Fruit fly (Drosophila melanogaster) whole organism, embryonic: Measurements from ENCODE around the gene mask.

Source experiments
- Abd-B ChIP-seq: fragments of 200-800 bp; sonication (Bioruptor generic); optimal IDR thresholded peaks from 2 replicates; lab custom pipeline; 2018; ENCODE audit warnings: missing biosample characterization, mild to moderate bottlenecking, missing genetic modification characterization, moderate library complexity
- Ada2b ChIP-seq: fragments of 200-800 bp; sonication (Bioruptor generic); IDR thresholded peaks from 2 replicates; pipeline ENCODE4 v1.3.6; 2022; ENCODE audit warnings: missing biosample characterization, missing genetic modification characterization
- BEAF-32 ChIP-seq: fragments of 200-800 bp; sonication (Bioruptor generic); optimal IDR thresholded peaks from 3 replicates; lab custom pipeline; 2017; ENCODE audit warnings: missing biosample characterization, missing genetic modification characterization, mild to moderate bottlenecking, moderate library complexity, missing genetic modification reagents
- CG1024 ChIP-seq: fragments of 200-800 bp; sonication (Bioruptor generic); IDR thresholded peaks from 2 replicates; pipeline ENCODE4 v1.3.6; 2022; ENCODE audit warnings: missing biosample characterization, missing genetic modification characterization
- CG10565 ChIP-seq: fragments of 200-800 bp; sonication (Bioruptor generic); optimal IDR thresholded peaks from 3 replicates; lab custom pipeline; 2016; ENCODE audit warnings: missing biosample characterization, mild to moderate bottlenecking, missing genetic modification characterization
- CG12659 ChIP-seq: fragments of 200-800 bp; sonication (Bioruptor generic); optimal IDR thresholded peaks from 3 replicates; lab custom pipeline; 2017; ENCODE audit warnings: mild to moderate bottlenecking, missing biosample characterization, missing genetic modification reagents, missing genetic modification characterization
- CG15073 ChIP-seq: fragments of 200-800 bp; sonication (Bioruptor generic); optimal IDR thresholded peaks from 2 replicates; lab custom pipeline; 2016; ENCODE audit warnings: missing biosample characterization, missing genetic modification characterization
- CG17385 ChIP-seq: fragments of 200-800 bp; sonication (Bioruptor generic); optimal IDR thresholded peaks from 3 replicates; lab custom pipeline; 2018; ENCODE audit warnings: missing biosample characterization, mild to moderate bottlenecking, missing genetic modification characterization
- CG17612 ChIP-seq: fragments of 200-800 bp; sonication (Bioruptor generic); IDR thresholded peaks from 2 replicates; pipeline ENCODE4 v1.3.6; 2022; ENCODE audit warnings: missing biosample characterization, missing genetic modification characterization
- CG17802 ChIP-seq: fragments of 200-800 bp; sonication (Bioruptor generic); optimal IDR thresholded peaks from 2 replicates; lab custom pipeline; 2018; ENCODE audit warnings: missing biosample characterization, mild to moderate bottlenecking, missing genetic modification characterization, moderate library complexity
- CG18262 ChIP-seq: fragments of 200-800 bp; optimal IDR thresholded peaks from 3 replicates; lab custom pipeline; 2019; ENCODE audit warnings: missing biosample characterization, mild to moderate bottlenecking, missing genetic modification characterization, moderate library complexity
- CG5180 ChIP-seq: fragments of 200-800 bp; sonication (Bioruptor generic); optimal IDR thresholded peaks from 3 replicates; lab custom pipeline; 2017; ENCODE audit warnings: missing biosample characterization, missing genetic modification characterization, mild to moderate bottlenecking, moderate library complexity, missing genetic modification reagents
- CG5245 ChIP-seq: fragments of 200-800 bp; sonication (Bioruptor generic); optimal IDR thresholded peaks from 3 replicates; lab custom pipeline; 2016; ENCODE audit warnings: missing biosample characterization, missing genetic modification characterization
- CG6654 ChIP-seq: fragments of 200-800 bp; sonication (Bioruptor generic); optimal IDR thresholded peaks from 2 replicates; lab custom pipeline; 2017; ENCODE audit warnings: missing biosample characterization, mild to moderate bottlenecking, missing genetic modification characterization
- CG6765 ChIP-seq: fragments of 200-800 bp; sonication (Bioruptor generic); optimal IDR thresholded peaks from 3 replicates; lab custom pipeline; 2017; ENCODE audit warnings: missing biosample characterization, mild to moderate bottlenecking, missing genetic modification characterization
- CG6813 ChIP-seq: fragments of 200-800 bp; sonication (Bioruptor generic); optimal IDR thresholded peaks from 2 replicates; lab custom pipeline; 2017; ENCODE audit warnings: missing biosample characterization, missing genetic modification characterization, mild to moderate bottlenecking, moderate library complexity, missing genetic modification reagents
- CG7839 ChIP-seq: fragments of 200-800 bp; sonication (Bioruptor generic); optimal IDR thresholded peaks from 3 replicates; lab custom pipeline; 2018; ENCODE audit warnings: missing biosample characterization, mild to moderate bottlenecking, missing genetic modification characterization, moderate library complexity
- CTCF ChIP-seq: fragments of 200-800 bp; sonication (Bioruptor generic); optimal IDR thresholded peaks from 2 replicates; lab custom pipeline; 2017; ENCODE audit warnings: missing biosample characterization, mild to moderate bottlenecking, missing genetic modification characterization, moderate library complexity
- D ChIP-seq, 2 experiments: fragments of 200-800 bp in 1 of 2; fragments of >200 bp in 1 of 2; sonication (Bioruptor generic) in 1 of 2; optimal IDR thresholded peaks; 2 replicates in 1 of 2; 3 replicates in 1 of 2; lab custom pipeline; 2017; ENCODE audit warnings: mild to moderate bottlenecking in 1 of 2, missing biosample characterization in 1 of 2, missing genetic modification characterization in 1 of 2, missing genetic modification reagents in 1 of 2
- Dip3 ChIP-seq: fragments of 200-800 bp; sonication (Bioruptor generic); optimal IDR thresholded peaks from 3 replicates; lab custom pipeline; 2016; ENCODE audit warnings: missing biosample characterization, missing genetic modification characterization
- E2f2 ChIP-seq: fragments of 200-800 bp; sonication (Bioruptor generic); IDR thresholded peaks from 2 replicates; pipeline ENCODE4 v1.3.6; 2022; ENCODE audit warnings: missing biosample characterization, missing genetic modification characterization
- Elba2 ChIP-seq: fragments of 200-800 bp; sonication (Bioruptor generic); optimal IDR thresholded peaks from 3 replicates; lab custom pipeline; 2016; ENCODE audit warnings: missing biosample characterization, missing genetic modification characterization
- Fer2 ChIP-seq: fragments of 200-800 bp; sonication (Bioruptor generic); optimal IDR thresholded peaks from 2 replicates; lab custom pipeline; 2018; ENCODE audit warnings: missing biosample characterization, mild to moderate bottlenecking, missing genetic modification characterization, moderate library complexity
- HLH4C ChIP-seq: fragments of 200-800 bp; sonication (Bioruptor generic); IDR thresholded peaks from 3 replicates; pipeline ENCODE4 v1.3.6; 2022; ENCODE audit warnings: missing biosample characterization, missing genetic modification characterization; ENCODE audit not compliant: partially characterized antibody
- Hmr ChIP-seq: fragments of 200-800 bp; sonication (Bioruptor generic); optimal IDR thresholded peaks from 3 replicates; lab custom pipeline; 2017; ENCODE audit warnings: mild to moderate bottlenecking, missing biosample characterization, missing genetic modification reagents, missing genetic modification characterization
- Hr78 ChIP-seq, 2 experiments: fragments of 200-800 bp in 1 of 2; fragments of >200 bp in 1 of 2; sonication (Bioruptor generic) in 1 of 2; optimal IDR thresholded peaks; 2 replicates each; lab custom pipeline; 2017 to 2019; ENCODE audit warnings: missing biosample characterization in 2 of 2, missing genetic modification characterization in 2 of 2, mild to moderate bottlenecking in 1 of 2, moderate library complexity in 1 of 2
- Opbp ChIP-seq: fragments of 200-800 bp; sonication (Bioruptor generic); IDR thresholded peaks from 3 replicates; pipeline ENCODE4 v1.3.6; 2022; ENCODE audit warnings: missing biosample characterization, missing genetic modification characterization; ENCODE audit not compliant: partially characterized antibody
- Side ChIP-seq: fragments of 200-800 bp; sonication (Bioruptor generic); optimal IDR thresholded peaks from 2 replicates; lab custom pipeline; 2016; ENCODE audit warnings: missing biosample characterization, missing genetic modification characterization
- Sin3A ChIP-seq: fragments of >200 bp; optimal IDR thresholded peaks from 2 replicates; lab custom pipeline; 2018
- Sox100B ChIP-seq: fragments of 200-800 bp; sonication (Bioruptor generic); optimal IDR thresholded peaks from 3 replicates; lab custom pipeline; 2018; ENCODE audit warnings: missing biosample characterization, mild to moderate bottlenecking, missing genetic modification characterization
- Taf1 ChIP-seq: fragments of 200-800 bp; sonication (Bioruptor generic); IDR thresholded peaks from 2 replicates; pipeline ENCODE4 v1.3.6; 2022; ENCODE audit warnings: missing biosample characterization, missing genetic modification characterization
- ap ChIP-seq: fragments of 200-800 bp; sonication (Bioruptor generic); IDR thresholded peaks from 2 replicates; pipeline ENCODE4 v1.3.6; 2022; ENCODE audit warnings: missing biosample characterization, missing genetic modification characterization
- cas ChIP-seq: fragments of 200-800 bp; sonication (Bioruptor generic); IDR thresholded peaks from 2 replicates; pipeline ENCODE4 v1.3.6; 2022; ENCODE audit warnings: missing biosample characterization, missing genetic modification characterization
- corto ChIP-seq: fragments of 200-800 bp; sonication (Bioruptor generic); optimal IDR thresholded peaks from 2 replicates; lab custom pipeline; 2016; ENCODE audit warnings: missing biosample characterization, mild to moderate bottlenecking, missing genetic modification characterization, moderate library complexity
- dati ChIP-seq: fragments of 200-800 bp; sonication (Bioruptor generic); IDR thresholded peaks from 2 replicates; pipeline ENCODE4 v1.3.6; 2022; ENCODE audit warnings: missing biosample characterization, missing genetic modification characterization
- dysf ChIP-seq: fragments of 200-800 bp; sonication (Bioruptor generic); IDR thresholded peaks from 3 replicates; pipeline ENCODE4 v1.3.6; 2022; ENCODE audit warnings: missing biosample characterization, missing genetic modification characterization
- esg ChIP-seq: fragments of 200-800 bp; sonication (Bioruptor generic); conservative IDR thresholded peaks from 2 replicates; pipeline ENCODE4 v1.3.6; 2022; ENCODE audit warnings: missing biosample characterization, missing genetic modification characterization
- exex ChIP-seq: fragments of 200-800 bp; sonication (Bioruptor generic); optimal IDR thresholded peaks from 4 replicates; lab custom pipeline; 2018; ENCODE audit warnings: missing biosample characterization, mild to moderate bottlenecking, missing genetic modification characterization, moderate library complexity
- fd96Cb ChIP-seq: fragments of 200-800 bp; sonication (Bioruptor generic); optimal IDR thresholded peaks from 2 replicates; lab custom pipeline; 2018; ENCODE audit warnings: missing biosample characterization, mild to moderate bottlenecking, missing genetic modification characterization, moderate library complexity
- ftz-f1 ChIP-seq: fragments of 200-800 bp; sonication (Bioruptor generic); optimal IDR thresholded peaks from 2 replicates; lab custom pipeline; 2016; ENCODE audit warnings: missing biosample characterization, missing genetic modification characterization
- grau ChIP-seq: fragments of 200-800 bp; optimal IDR thresholded peaks from 3 replicates; lab custom pipeline; 2019; ENCODE audit warnings: missing biosample characterization, mild to moderate bottlenecking, missing genetic modification characterization, moderate library complexity
- jing ChIP-seq: fragments of 200-800 bp; sonication (Bioruptor generic); optimal IDR thresholded peaks from 2 replicates; lab custom pipeline; 2018; ENCODE audit warnings: missing biosample characterization, mild to moderate bottlenecking, missing genetic modification characterization
- knrl ChIP-seq: fragments of 200-800 bp; sonication (Bioruptor generic); IDR thresholded peaks from 3 replicates; pipeline ENCODE4 v1.3.6; 2022; ENCODE audit warnings: missing biosample characterization, missing genetic modification characterization; ENCODE audit not compliant: partially characterized antibody
- odd ChIP-seq: fragments of 200-800 bp; sonication (Bioruptor generic); optimal IDR thresholded peaks from 2 replicates; lab custom pipeline; 2017; ENCODE audit warnings: missing biosample characterization, mild to moderate bottlenecking, missing genetic modification characterization
- sd ChIP-seq: fragments of 200-800 bp; sonication (Bioruptor generic); optimal IDR thresholded peaks from 3 replicates; lab custom pipeline; 2018; ENCODE audit warnings: missing biosample characterization, mild to moderate bottlenecking, missing genetic modification characterization, moderate library complexity
- shn ChIP-seq: fragments of 200-800 bp; sonication (Bioruptor generic); optimal IDR thresholded peaks from 3 replicates; lab custom pipeline; 2016; ENCODE audit warnings: missing biosample characterization, missing genetic modification characterization
- trem ChIP-seq: fragments of 200-800 bp; optimal IDR thresholded peaks from 3 replicates; lab custom pipeline; 2019; ENCODE audit warnings: missing biosample characterization, mild to moderate bottlenecking, missing genetic modification characterization, moderate library complexity
- tup ChIP-seq: fragments of 200-800 bp; sonication (Bioruptor generic); optimal IDR thresholded peaks from 2 replicates; lab custom pipeline; 2016; ENCODE audit warnings: missing biosample characterization, mild to moderate bottlenecking, missing genetic modification characterization, moderate library complexity

mask gene

DNA sequence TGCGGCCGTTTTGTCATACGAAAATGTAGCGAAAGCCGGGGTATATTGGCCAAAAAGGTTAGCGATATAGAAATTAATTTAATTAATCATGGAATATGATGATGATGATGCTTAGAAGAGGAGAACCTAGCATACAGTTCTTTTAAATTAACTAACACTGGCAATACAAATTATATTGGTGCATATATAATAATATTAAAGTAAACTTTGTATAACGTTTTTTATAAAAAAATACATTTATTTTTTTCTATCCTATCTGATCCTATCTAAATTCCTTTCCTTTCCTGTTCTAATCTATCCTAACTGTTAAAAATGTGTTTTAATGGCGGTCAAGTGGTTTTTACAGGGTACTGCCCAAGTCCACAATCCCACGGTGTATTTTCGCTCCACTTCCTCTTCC, 24.4 kb upstream of the mask start (continued):
- TF ChIP-seq odd (peak; percentile 10), dysf (0 out of 3 replicates have a peak, but pooled peaks have one; percentile 23), Sox100B (GFP tag; lab: Kevin White, UChicago) (peak; percentile 73), grau (tag; lab: Kevin White, UChicago) (peak; percentile 32), CG12659 (GFP tag; lab: Kevin White, UChicago) (peak; percentile 27), Hmr (GFP tag; lab: Kevin White, UChicago) (peak; percentile 2), HLH4C (GFP tag; lab: Robert Waterston, UW) (no peak), CG18262 (tag; lab: Kevin White, UChicago) (peak; percentile 57), trem (tag; lab: Kevin White, UChicago) (no peak), tup (GFP tag; lab: Kevin White, UChicago) (no peak), Dip3 (no peak), Abd-B (GFP tag; lab: Kevin White, UChicago) (peak; percentile 1), CG5180 (GFP tag; lab: Kevin White, UChicago) (peak; percentile 14)

DNA sequence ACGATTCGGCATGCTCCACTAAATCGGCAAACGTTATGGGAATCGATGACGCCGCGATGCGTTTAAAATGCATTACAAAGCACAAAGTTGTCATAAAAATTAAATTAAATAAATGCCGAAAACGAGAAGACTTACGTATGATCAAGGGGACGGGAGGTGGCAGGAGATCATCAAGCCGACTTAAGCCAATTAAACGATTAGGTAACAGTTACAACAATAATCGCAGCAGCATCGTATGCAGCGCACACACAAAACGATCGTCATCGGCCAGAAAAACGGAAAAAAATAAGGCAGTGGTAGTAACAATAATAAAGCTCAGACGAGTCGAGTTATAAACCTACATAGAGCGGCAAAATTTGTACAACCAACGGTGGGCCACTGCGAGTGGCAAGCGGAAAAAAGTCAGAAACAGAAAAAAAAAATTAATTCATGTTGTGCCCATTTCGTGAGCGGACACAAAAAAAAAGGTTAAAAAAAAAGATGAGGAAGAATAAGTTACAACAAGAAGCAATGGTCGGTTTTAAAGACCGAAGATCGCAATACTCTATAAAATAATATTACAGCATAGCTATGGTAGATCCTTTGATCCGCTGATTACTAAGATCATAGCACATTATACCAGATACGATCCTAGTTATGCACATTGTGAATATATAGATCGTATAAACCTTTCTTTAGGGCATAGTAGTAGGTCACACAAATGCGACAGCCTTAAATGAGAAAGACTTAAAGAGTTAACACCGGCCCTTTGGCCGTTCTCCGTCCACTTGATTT, 23.8 kb upstream of the mask start:
- TF ChIP-seq corto (GFP tag; lab: Kevin White, UChicago), result no peak
- TF ChIP-seq CG5245 (GFP tag; lab: Kevin White, UChicago), result peak; percentile 41
- TF ChIP-seq Fer2 (tag; lab: Kevin White, UChicago), result no peak
- TF ChIP-seq CG17802 (tag; lab: Kevin White, UChicago), result no peak
- TF ChIP-seq CG17385 (GFP tag; lab: Kevin White, UChicago), result peak; percentile 60
- TF ChIP-seq CG6654, result no peak
- TF ChIP-seq knrl (GFP tag; lab: Robert Waterston, UW), result no peak
- TF ChIP-seq jing (GFP tag; lab: Kevin White, UChicago), result peak; percentile 17
- no peak for TF ChIP-seq sd (tag; lab: Kevin White, UChicago)
- TF ChIP-seq Sin3A (lab: Kevin White, UChicago), result no peak
- peak; percentile 54; the same call in 1 of the 2 replicates for TF ChIP-seq Ada2b (GFP tag; lab: Robert Waterston, UW)
- no peak for TF ChIP-seq CG6765 (GFP tag; lab: Kevin White, UChicago)
- no peak for TF ChIP-seq CG15073 (GFP tag; lab: Kevin White, UChicago)
- TF ChIP-seq Elba2, result no peak
- TF ChIP-seq Side (GFP tag; lab: Kevin White, UChicago), result no peak
- peak; percentile 22; the same call in 1 of the 2 replicates for TF ChIP-seq E2f2 (GFP tag; lab: Robert Waterston, UW)
- TF ChIP-seq exex, result no peak
- peak; percentile 58; the same call in 1 of the 2 replicates for TF ChIP-seq dati (GFP tag; lab: Robert Waterston, UW)
- no peak for TF ChIP-seq Taf1 (GFP tag; lab: Robert Waterston, UW)
- no peak for TF ChIP-seq shn
- no peak for TF ChIP-seq BEAF-32 (GFP tag; lab: Kevin White, UChicago)
- no peak for TF ChIP-seq CG1024
- TF ChIP-seq Opbp (GFP tag; lab: Robert Waterston, UW), result no peak
- no peak for TF ChIP-seq ftz-f1 (GFP tag; lab: Kevin White, UChicago)
- no peak for TF ChIP-seq CG10565 (GFP tag; lab: Kevin White, UChicago)
- TF ChIP-seq CG17612 (GFP tag; lab: Robert Waterston, UW), result no peak
- peak; percentile 66 for TF ChIP-seq CG7839 (tag; lab: Kevin White, UChicago)
- TF ChIP-seq cas (GFP tag; lab: Robert Waterston, UW), result no peak
- TF ChIP-seq CTCF, result no peak
- TF ChIP-seq CG6813 (GFP tag; lab: Kevin White, UChicago), result no peak
- TF ChIP-seq fd96Cb (tag; lab: Kevin White, UChicago), result peak; percentile 62
- no peak for TF ChIP-seq D (optimal IDR thresholded peaks at IDR 0.05; lab: Kevin White, UChicago)
- TF ChIP-seq D (GFP tag; optimal IDR thresholded peaks at IDR 0.05; lab: Kevin White, UChicago), result peak; percentile 53
- no peak for TF ChIP-seq ap (GFP tag; lab: Robert Waterston, UW)
- TF ChIP-seq esg (GFP tag; lab: Robert Waterston, UW), result peak; percentile 47
- TF ChIP-seq Hr78 (GFP tag; optimal IDR thresholded peaks at IDR 0.05; lab: Kevin White, UChicago), result peak in 1 of 2 experiments; percentile 36
